Worm (Caenorhabditis elegans) whole organism, mixed stage, embryonic: ENCODE measurements around the gene fbxb-107.
A peak's percentile ranks its signal among the peaks of the same experiment; 100 is the strongest.

Experiments
- M03D4.4 ChIP-seq: sonication (generic microtip); optimal IDR thresholded peaks from 2 replicates; lab custom pipeline; 2017; ENCODE audit warnings: mild to moderate bottlenecking, missing genetic modification characterization, missing compliant biosample characterization
- bed-3 ChIP-seq: fragments of 200-800 bp; sonication (Bioruptor generic); optimal IDR thresholded peaks from 3 replicates; lab custom pipeline; 2018; ENCODE audit warnings: mild to moderate bottlenecking, missing genetic modification characterization, moderate library complexity, missing compliant biosample characterization
- blmp-1 ChIP-seq: fragments of 150-350 bp; optimal IDR thresholded peaks from 2 replicates; lab custom pipeline; 2014; ENCODE audit warnings: missing biosample characterization, missing genetic modification characterization
- ceh-39 ChIP-seq: fragments of 150-350 bp; optimal IDR thresholded peaks from 2 replicates; lab custom pipeline; 2014; ENCODE audit warnings: missing biosample characterization, missing genetic modification characterization
- ceh-43 ChIP-seq: fragments of 200-800 bp; sonication (Bioruptor generic); optimal IDR thresholded peaks from 2 replicates; lab custom pipeline; 2018; ENCODE audit warnings: mild to moderate bottlenecking, missing genetic modification characterization, moderate library complexity, missing compliant biosample characterization
- ceh-83 ChIP-seq: fragments of 200-800 bp; sonication (Bioruptor generic); optimal IDR thresholded peaks from 2 replicates; lab custom pipeline; 2018; ENCODE audit warnings: mild to moderate bottlenecking, missing genetic modification characterization, missing compliant biosample characterization
- ces-1 ChIP-seq: fragments of 150-350 bp; optimal IDR thresholded peaks from 2 replicates; lab custom pipeline; 2014; ENCODE audit warnings: missing biosample characterization, missing genetic modification reagents, missing genetic modification characterization
- drap-1 ChIP-seq: fragments of 200-800 bp; sonication (Bioruptor generic); optimal IDR thresholded peaks from 3 replicates; lab custom pipeline; 2018; ENCODE audit warnings: mild to moderate bottlenecking, missing genetic modification characterization, missing compliant biosample characterization
- elt-1 ChIP-seq: sonication (generic microtip); optimal IDR thresholded peaks from 2 replicates; lab custom pipeline; 2017; ENCODE audit warnings: missing genetic modification characterization, mild to moderate bottlenecking, missing compliant biosample characterization, antibody characterized with exemption, moderate library complexity, borderline replicate concordance; ENCODE audit not compliant: insufficient read depth
- flh-1 ChIP-seq: fragments of 200-800 bp; sonication (Bioruptor generic); optimal IDR thresholded peaks from 2 replicates; lab custom pipeline; 2018; ENCODE audit warnings: mild to moderate bottlenecking, missing genetic modification characterization, moderate library complexity, missing compliant biosample characterization
- ham-2 ChIP-seq: fragments of 200-800 bp; sonication (Bioruptor generic); optimal IDR thresholded peaks from 2 replicates; lab custom pipeline; 2018; ENCODE audit warnings: mild to moderate bottlenecking, missing genetic modification characterization, missing compliant biosample characterization
- hlh-1 ChIP-seq: fragments of 150-350 bp; optimal IDR thresholded peaks from 2 replicates; lab custom pipeline; 2014; ENCODE audit warnings: missing biosample characterization, missing genetic modification reagents, missing genetic modification characterization
- lin-13 ChIP-seq: fragments of 150-350 bp; optimal IDR thresholded peaks from 2 replicates; lab custom pipeline; 2014; ENCODE audit warnings: missing biosample characterization, missing genetic modification characterization
- lin-32 ChIP-seq: fragments of 200-800 bp; sonication (Bioruptor generic); optimal IDR thresholded peaks from 2 replicates; lab custom pipeline; 2018; ENCODE audit warnings: mild to moderate bottlenecking, missing genetic modification characterization, missing compliant biosample characterization
- lsy-2 ChIP-seq: fragments of 150-350 bp; optimal IDR thresholded peaks from 2 replicates; lab custom pipeline; 2014; ENCODE audit warnings: missing biosample characterization, missing genetic modification characterization
- mab-5 ChIP-seq: fragments of 150-350 bp; optimal IDR thresholded peaks from 2 replicates; lab custom pipeline; 2014; ENCODE audit warnings: missing biosample characterization, missing genetic modification characterization
- mep-1 ChIP-seq: fragments of 150-350 bp; optimal IDR thresholded peaks from 2 replicates; lab custom pipeline; 2017; ENCODE audit warnings: missing biosample characterization, missing genetic modification reagents, missing genetic modification characterization, inconsistent platforms
- mls-2 ChIP-seq: sonication (generic microtip); optimal IDR thresholded peaks from 2 replicates; lab custom pipeline; 2016; ENCODE audit warnings: mild to moderate bottlenecking, missing genetic modification characterization, moderate library complexity, missing compliant biosample characterization
- nhr-2 ChIP-seq: fragments of 150-350 bp; optimal IDR thresholded peaks from 2 replicates; lab custom pipeline; 2014; ENCODE audit warnings: missing biosample characterization, missing genetic modification characterization
- nhr-237 ChIP-seq: fragments of 150-350 bp; optimal IDR thresholded peaks from 2 replicates; lab custom pipeline; 2014; ENCODE audit warnings: missing biosample characterization, missing genetic modification characterization
- nhr-28 ChIP-seq: fragments of 150-350 bp; optimal IDR thresholded peaks from 2 replicates; lab custom pipeline; 2014; ENCODE audit warnings: missing biosample characterization, missing genetic modification characterization
- pha-4 ChIP-seq: fragments of 150-350 bp; optimal IDR thresholded peaks from 2 replicates; lab custom pipeline; 2018; ENCODE audit warnings: missing biosample characterization, missing genetic modification reagents, missing genetic modification characterization
- sem-2 ChIP-seq: fragments of 200-800 bp; sonication (Bioruptor generic); optimal IDR thresholded peaks from 2 replicates; lab custom pipeline; 2018; ENCODE audit warnings: mild to moderate bottlenecking, missing genetic modification characterization, missing compliant biosample characterization
- snpc-4 ChIP-seq: fragments of 150-350 bp; optimal IDR thresholded peaks from 2 replicates; lab custom pipeline; 2014; ENCODE audit warnings: missing biosample characterization, missing genetic modification characterization
- sptf-1 ChIP-seq: sonication (generic microtip); optimal IDR thresholded peaks from 2 replicates; lab custom pipeline; 2017; ENCODE audit warnings: mild to moderate bottlenecking, missing genetic modification characterization, moderate library complexity, missing compliant biosample characterization
- unc-120 ChIP-seq: sonication (generic microtip); optimal IDR thresholded peaks from 2 replicates; lab custom pipeline; 2017; ENCODE audit warnings: missing genetic modification characterization, missing compliant biosample characterization; ENCODE audit not compliant: poor library complexity, severe bottlenecking
- unc-62 ChIP-seq: fragments of 150-350 bp; optimal IDR thresholded peaks from 2 replicates; lab custom pipeline; 2014; ENCODE audit warnings: missing biosample characterization, missing genetic modification reagents, missing genetic modification characterization
- zip-8 ChIP-seq: fragments of 150-350 bp; optimal IDR thresholded peaks from 2 replicates; lab custom pipeline; 2014; ENCODE audit warnings: missing biosample characterization, missing genetic modification characterization

fbxb-107 gene

ce11 chrII:2747956-2748621, 10.5 kb upstream of the fbxb-107 start:
- TF ChIP-seq ceh-83 (GFP tag; lab: Kevin White, UChicago) (no peak), unc-62 (GFP tag; lab: Kevin White, UChicago) (peak; percentile 73), mep-1 (tag; lab: Kevin White, UChicago) (peak; percentile 48), ceh-43 (GFP tag; lab: Kevin White, UChicago) (no peak), drap-1 (GFP tag; lab: Kevin White, UChicago) (no peak), ces-1 (peak; percentile 80)

ce11 chrII:2749595-2750048, 8.9 kb upstream of the fbxb-107 start, which contains the start of gene F29A7.4:
Gene F29A7.4, plus strand, starts transcription at chrII:2749998.
- TF ChIP-seq ham-2 (GFP tag; lab: Kevin White, UChicago) (no peak), ceh-39 (tag; lab: Kevin White, UChicago) (no peak), mab-5 (tag; lab: Kevin White, UChicago) (no peak), lin-13 (tag; lab: Kevin White, UChicago) (no peak), sptf-1 (tag; lab: Kevin White, UChicago) (no peak), lin-32 (GFP tag; lab: Kevin White, UChicago) (no peak), snpc-4 (tag; lab: Kevin White, UChicago) (no peak)
- TF ChIP-seq, all 35 proteins: peak for 0

ce11 chrII:2751278-2751677, 7.3 kb upstream of the fbxb-107 start:
- TF ChIP-seq hlh-1 (tag; lab: Kevin White, UChicago) (no peak), lin-13 (tag; lab: Kevin White, UChicago) (no peak), nhr-2 (tag; lab: Kevin White, UChicago) (no peak), ces-1 (no peak), sem-2 (GFP tag; lab: Kevin White, UChicago) (no peak), snpc-4 (tag; lab: Kevin White, UChicago) (no peak), nhr-237 (tag; lab: Kevin White, UChicago) (no peak), unc-120 (tag; lab: Kevin White, UChicago) (no peak), ceh-83 (GFP tag; lab: Kevin White, UChicago) (no peak), lsy-2 (tag; lab: Kevin White, UChicago) (no peak), elt-1 (tag; lab: Kevin White, UChicago) (no peak), bed-3 (no peak)

- peak; percentile 46 for TF ChIP-seq ham-2 (GFP tag; lab: Kevin White, UChicago)
- TF ChIP-seq flh-1 (GFP tag; lab: Kevin White, UChicago): no peak
- peak; percentile 18 for TF ChIP-seq pha-4 (tag; lab: Kevin White, UChicago)
- peak; percentile 2 for TF ChIP-seq hlh-1 (tag; lab: Kevin White, UChicago)
- TF ChIP-seq sptf-1 (tag; lab: Kevin White, UChicago): peak; percentile 65
- TF ChIP-seq nhr-237 (tag; lab: Kevin White, UChicago): no peak
- peak; percentile 74 for TF ChIP-seq ces-1
- TF ChIP-seq blmp-1: no peak
- peak; percentile 36 for TF ChIP-seq mep-1 (tag; lab: Kevin White, UChicago)
- peak; percentile 51 for TF ChIP-seq lin-13 (tag; lab: Kevin White, UChicago)
- TF ChIP-seq M03D4.4 (tag; lab: Kevin White, UChicago): peak; percentile 20
Measured at ce11 chrII:2752536-2752935, 6.0 kb upstream of the fbxb-107 start, which contains the start of gene F29A7.6. Gene F29A7.6, minus strand, starts transcription at chrII:2752611.

- TF ChIP-seq M03D4.4 (tag; lab: Kevin White, UChicago): no peak
- TF ChIP-seq mls-2 (tag; lab: Kevin White, UChicago): no peak
Measured at ce11 chrII:2752999-2753398, 5.6 kb upstream of the fbxb-107 start, which contains the start of gene F29A7.3. Gene F29A7.3, plus strand, starts transcription at chrII:2753299.

- TF ChIP-seq nhr-2 (tag; lab: Kevin White, UChicago) (no peak), nhr-28 (tag; lab: Kevin White, UChicago) (no peak), zip-8 (tag; lab: Kevin White, UChicago) (no peak), unc-120 (tag; lab: Kevin White, UChicago) (no peak), ceh-83 (GFP tag; lab: Kevin White, UChicago) (no peak), mab-5 (tag; lab: Kevin White, UChicago) (no peak), lin-13 (tag; lab: Kevin White, UChicago) (no peak), bed-3 (no peak), M03D4.4 (tag; lab: Kevin White, UChicago) (no peak), snpc-4 (tag; lab: Kevin White, UChicago) (no peak)
Measured at ce11 chrII:2754595-2754994, 4.0 kb upstream of the fbxb-107 start.
